Worm (Caenorhabditis elegans) whole organism, young adult: Measurements from ENCODE around the gene mrps-34.

Experiments used
- C17E4.6 ChIP-seq: fragments of 200-800 bp; sonication (Bioruptor generic); IDR thresholded peaks from 2 replicates; pipeline ENCODE4 v1.3.6; 2022; ENCODE audit warnings: missing genetic modification reagents, missing genetic modification characterization, missing compliant biosample characterization
- D2030.7 ChIP-seq: fragments of 200-800 bp; sonication (Bioruptor generic); IDR thresholded peaks from 2 replicates; pipeline ENCODE4 v1.3.6; 2022; ENCODE audit warnings: missing genetic modification reagents, missing genetic modification characterization, missing compliant biosample characterization
- F49E8.2 ChIP-seq: sonication (generic microtip); optimal IDR thresholded peaks from 3 replicates; lab custom pipeline; 2017; ENCODE audit warnings: missing genetic modification characterization, mild to moderate bottlenecking, missing compliant biosample characterization, antibody characterized with exemption, moderate library complexity; ENCODE audit not compliant: insufficient read depth
- aptf-2 ChIP-seq: fragments of 200-800 bp; sonication (Bioruptor generic); conservative IDR thresholded peaks from 2 replicates; pipeline ENCODE4 v1.3.6; 2022; ENCODE audit warnings: missing genetic modification reagents, missing genetic modification characterization, missing compliant biosample characterization
- attf-6 ChIP-seq: fragments of 200-800 bp; sonication (Bioruptor generic); IDR thresholded peaks from 2 replicates; pipeline ENCODE4 v1.3.6; 2022; ENCODE audit warnings: missing genetic modification reagents, missing genetic modification characterization, missing compliant biosample characterization
- gei-17 ChIP-seq: fragments of 200-800 bp; sonication (Bioruptor generic); optimal IDR thresholded peaks from 2 replicates; lab custom pipeline; 2018; ENCODE audit warnings: mild to moderate bottlenecking, missing genetic modification characterization, missing compliant biosample characterization
- hmg-1.2 ChIP-seq: fragments of 200-800 bp; sonication (Bioruptor generic); IDR thresholded peaks from 2 replicates; pipeline ENCODE4 v1.3.6; 2022; ENCODE audit warnings: missing genetic modification reagents, missing genetic modification characterization, missing compliant biosample characterization
- lin-26 ChIP-seq: fragments of 200-800 bp; sonication (Bioruptor generic); IDR thresholded peaks from 2 replicates; pipeline ENCODE4 v1.3.6; 2022; ENCODE audit warnings: missing genetic modification reagents, missing genetic modification characterization, missing compliant biosample characterization
- mel-28 ChIP-seq: sonication (generic microtip); optimal IDR thresholded peaks from 2 replicates; lab custom pipeline; 2016; ENCODE audit warnings: borderline replicate concordance, mild to moderate bottlenecking, missing genetic modification characterization, missing compliant biosample characterization
- nfya-1 ChIP-seq: sonication (generic microtip); optimal IDR thresholded peaks from 2 replicates; lab custom pipeline; 2017; ENCODE audit warnings: antibody characterized with exemption, missing compliant biosample characterization, missing genetic modification characterization, borderline replicate concordance; ENCODE audit not compliant: insufficient read depth
- nhr-120 ChIP-seq: fragments of 200-800 bp; sonication (Bioruptor generic); IDR thresholded peaks from 2 replicates; pipeline ENCODE4 v1.3.6; 2022; ENCODE audit warnings: missing genetic modification characterization, missing compliant biosample characterization
- nhr-179 ChIP-seq: sonication (generic microtip); optimal IDR thresholded peaks from 2 replicates; lab custom pipeline; 2016; ENCODE audit warnings: mild to moderate bottlenecking, missing genetic modification characterization, missing compliant biosample characterization
- xnd-1 ChIP-seq: sonication (generic microtip); optimal IDR thresholded peaks from 2 replicates; lab custom pipeline; 2016; ENCODE audit warnings: missing genotype, missing genetic modification reagents, missing genetic modification characterization, missing compliant biosample characterization

DNA sequence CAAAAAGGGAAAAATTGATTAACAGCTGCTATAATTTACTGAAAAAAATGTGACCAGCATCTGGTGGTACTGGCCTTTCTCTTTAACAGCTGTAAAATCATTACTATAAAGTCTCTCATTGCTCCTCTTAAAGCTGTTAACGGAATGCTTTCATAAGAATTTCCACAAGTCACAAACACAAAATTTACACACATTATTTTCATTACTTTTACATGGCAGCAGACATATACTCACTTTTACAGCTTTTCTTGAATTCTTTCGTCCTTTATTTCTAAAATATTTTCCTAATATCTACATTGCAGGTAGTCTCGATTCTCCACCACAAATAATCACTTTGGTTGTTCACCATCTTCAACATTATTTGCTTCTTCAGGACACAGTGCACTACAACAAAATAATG is 11.1 kb upstream of the mrps-34 start, which contains the start of gene imph-1:
- TF ChIP-seq C17E4.6 (GFP tag; lab: Robert Waterston, UW) (no peak), lin-26 (GFP tag; lab: Robert Waterston, UW) (no peak), hmg-1.2 (GFP tag; lab: Robert Waterston, UW) (no peak), nhr-179 (no peak), gei-17 (GFP tag; lab: Kevin White, UChicago) (no peak), F49E8.2 (tag; lab: Kevin White, UChicago) (no peak), aptf-2 (no peak), nhr-120 (GFP tag; lab: Robert Waterston, UW) (no peak), xnd-1 (no peak), nfya-1 (tag; lab: Kevin White, UChicago) (no peak), mel-28 (tag; lab: Kevin White, UChicago) (no peak), D2030.7 (no peak), attf-6 (GFP tag; lab: Robert Waterston, UW) (no peak)
